Fruit fly (Drosophila melanogaster) whole organism, wandering third instar larva: ENCODE data around the gene CkIIbeta.

Source experiments
- Myc ChIP-seq: fragments of >200 bp; optimal IDR thresholded peaks from 2 replicates; lab custom pipeline; 2017
- h ChIP-seq: fragments of 200-800 bp; sonication (Bioruptor generic); optimal IDR thresholded peaks from 3 replicates; lab custom pipeline; 2016; ENCODE audit warnings: missing biosample characterization, mild to moderate bottlenecking, missing genetic modification characterization
- jim ChIP-seq: fragments of 175-275, 200-325 bp; sonication (Bioruptor generic); optimal IDR thresholded peaks from 2 replicates; lab custom pipeline; 2016; ENCODE audit warnings: missing biosample characterization, mild to moderate bottlenecking, missing genetic modification characterization
- pan ChIP-seq: fragments of >200 bp; optimal IDR thresholded peaks from 2 replicates; lab custom pipeline; 2017

DNA sequence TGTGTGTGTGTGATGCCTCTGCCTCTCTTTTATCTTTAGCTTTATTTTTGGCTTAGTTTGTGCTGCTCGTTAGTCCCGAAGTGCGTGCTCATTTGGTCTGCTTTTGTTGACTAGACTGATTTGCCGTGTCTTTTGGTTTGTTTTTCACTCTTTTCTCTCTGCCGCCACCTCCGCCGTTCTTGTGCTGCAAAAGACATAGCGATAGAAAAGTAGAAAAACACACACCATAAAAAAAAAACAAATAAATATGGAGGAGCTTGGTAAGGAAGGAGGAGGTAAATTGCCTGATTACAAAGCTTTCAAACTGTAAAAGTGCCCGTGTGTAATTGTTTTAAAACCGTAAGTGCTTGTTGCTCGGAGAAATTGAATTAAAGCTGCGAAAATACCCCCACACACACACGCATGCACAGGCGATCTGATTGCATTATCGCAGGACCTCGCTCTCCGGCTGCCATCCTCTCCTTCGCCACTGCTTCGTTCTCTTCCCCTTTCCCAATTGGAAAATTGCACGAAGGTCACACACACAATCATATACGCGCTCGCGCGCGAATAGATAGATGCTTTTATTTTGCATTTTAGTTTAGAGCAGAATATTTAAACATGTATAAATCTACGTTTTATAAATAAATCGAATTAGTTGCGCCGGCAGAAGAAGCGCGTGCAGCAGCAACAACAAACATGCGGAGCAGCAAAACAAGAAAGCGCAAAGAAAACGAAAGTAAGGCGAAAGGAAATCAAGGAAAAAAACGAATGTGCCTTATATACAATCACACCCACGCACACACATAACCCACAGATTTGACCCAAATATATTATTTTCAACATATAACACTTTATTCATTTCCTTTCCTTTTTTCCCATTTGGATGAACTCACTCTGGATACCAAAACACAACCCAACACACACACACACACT, 23.3 kb downstream of the CkIIbeta start:
- TF ChIP-seq Myc (lab: Kevin White, UChicago): peak; percentile 3
- TF ChIP-seq pan (lab: Kevin White, UChicago): no peak
- no peak for TF ChIP-seq jim
- TF ChIP-seq h (GFP tag; lab: Kevin White, UChicago): no peak
